Worm (Caenorhabditis elegans) whole organism, dauer: Measurements from ENCODE around the gene Y66D12A.13.

Experiments used
- unc-62 ChIP-seq: sonication (generic microtip); optimal IDR thresholded peaks from 2 replicates; lab custom pipeline; 2017; ENCODE audit warnings: missing biosample characterization, missing genetic modification reagents, missing genetic modification characterization

Gene Y66D12A.13

ce11 chrIII:11559677-11560076 is 11.5 kb downstream of the Y66D12A.13 start:
- TF ChIP-seq unc-62 (GFP tag; lab: Kevin White, UChicago): no peak

- TF ChIP-seq unc-62 (GFP tag; lab: Kevin White, UChicago): no peak
Observed at ce11 chrIII:11560504-11561202, 12.5 kb downstream of the Y66D12A.13 start, which contains the start of gene ztf-29. ztf-29 (plus strand) TSS chrIII:11561152.

ce11 chrIII:11561597-11561996 is 13.4 kb downstream of the Y66D12A.13 start:
- no peak for TF ChIP-seq unc-62 (GFP tag; lab: Kevin White, UChicago)

ce11 chrIII:11563417-11563949 is 15.3 kb downstream of the Y66D12A.13 start, which contains the start of gene Y66D12A.11:
Y66D12A.11 (plus strand) TSS chrIII:11563467.
- no peak for TF ChIP-seq unc-62 (GFP tag; lab: Kevin White, UChicago)

- TF ChIP-seq unc-62 (GFP tag; lab: Kevin White, UChicago): no peak
Observed at ce11 chrIII:11565602-11566001, 17.4 kb downstream of the Y66D12A.13 start, which contains the start of gene Y66D12A.10. Y66D12A.10 (plus strand) TSS chrIII:11565874.

- TF ChIP-seq unc-62 (GFP tag; lab: Kevin White, UChicago): no peak
Observed at ce11 chrIII:11567837-11568236, 19.7 kb downstream of the Y66D12A.13 start, which contains the start of gene psme-3. psme-3 (plus strand) TSS chrIII:11568137.

- no peak for TF ChIP-seq unc-62 (GFP tag; lab: Kevin White, UChicago)
Observed at ce11 chrIII:11573921-11574320, 25.8 kb downstream of the Y66D12A.13 start, which contains the start of gene Y66D12A.8. Y66D12A.8 (plus strand) TSS chrIII:11574221.

ce11 chrIII:11579380-11579779 is 31.2 kb downstream of the Y66D12A.13 start:
- TF ChIP-seq unc-62 (GFP tag; lab: Kevin White, UChicago): no peak

ce11 chrIII:11580428-11580885 is 32.3 kb downstream of the Y66D12A.13 start, which contains the start of gene Y66D12A.7:
Y66D12A.7 (minus strand) TSS chrIII:11580478.
- no peak for TF ChIP-seq unc-62 (GFP tag; lab: Kevin White, UChicago)

ce11 chrIII:11581372-11581771 is 33.2 kb downstream of the Y66D12A.13 start, which contains the start of the genes Y66D12A.6 and ceh-92:
Y66D12A.6 (minus strand) TSS chrIII:11581402.
ceh-92 (plus strand) TSS chrIII:11581600.
- TF ChIP-seq unc-62 (GFP tag; lab: Kevin White, UChicago): no peak

- no peak for TF ChIP-seq unc-62 (GFP tag; lab: Kevin White, UChicago)
Observed at ce11 chrIII:11582569-11582968, 34.4 kb downstream of the Y66D12A.13 start.

- TF ChIP-seq unc-62 (GFP tag; lab: Kevin White, UChicago): no peak
Observed at ce11 chrIII:11588911-11589310, 40.7 kb downstream of the Y66D12A.13 start, which contains the start of gene Y66D12A.3. Y66D12A.3 (plus strand) TSS chrIII:11589211.

ce11 chrIII:11589311-11589710 is 41.1 kb downstream of the Y66D12A.13 start:
- TF ChIP-seq unc-62 (GFP tag; lab: Kevin White, UChicago): no peak

- no peak for TF ChIP-seq unc-62 (GFP tag; lab: Kevin White, UChicago)
Observed at ce11 chrIII:11590255-11590654, 42.1 kb downstream of the Y66D12A.13 start.

ce11 chrIII:11592096-11592495 is 43.9 kb downstream of the Y66D12A.13 start:
- TF ChIP-seq unc-62 (GFP tag; lab: Kevin White, UChicago): no peak
